Worm (Caenorhabditis elegans): Measurements from ENCODE around the gene F21D12.3.

DNA sequence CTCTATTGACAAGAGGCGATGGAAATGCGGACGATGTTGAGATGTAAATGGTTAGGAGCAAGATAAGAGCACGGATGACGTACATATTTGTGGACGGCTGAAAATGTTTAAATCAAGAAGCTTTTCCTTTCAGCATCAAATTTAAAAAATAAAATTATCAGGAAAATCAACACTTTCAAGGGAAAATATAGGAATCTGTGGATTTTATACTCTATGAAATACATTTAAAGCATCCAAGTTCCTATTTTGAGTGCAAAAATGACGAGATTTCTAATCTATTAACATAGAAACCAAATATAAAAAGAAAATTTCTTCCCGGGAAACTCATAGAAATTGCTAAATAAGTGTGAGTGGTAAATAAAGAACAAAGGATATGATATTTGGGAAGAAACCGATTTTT, 9.7 kb downstream of the F21D12.3 start, which contains the start of gene F45E12.6:
- TF ChIP-seq ztf-26 (tag; optimal IDR thresholded peaks at IDR 0.05), result no peak
- TF ChIP-seq F57C9.4 (tag; optimal IDR thresholded peaks at IDR 0.05), result no peak
- no peak for TF ChIP-seq chd-7 (tag; optimal IDR thresholded peaks at IDR 0.05)
- no peak for TF ChIP-seq nfya-1 (tag; optimal IDR thresholded peaks at IDR 0.05; ENCODE audit: borderline replicate concordance, insufficient read depth)
- TF ChIP-seq B0035.1 (tag; optimal IDR thresholded peaks at IDR 0.05), result no peak
- TF ChIP-seq lin-26 (GFP tag; IDR thresholded peaks at IDR 0.05), result no peak
- no peak for TF ChIP-seq hmg-1.2 (GFP tag; IDR thresholded peaks at IDR 0.05)

Data from whole organism, young adult.